Worm (Caenorhabditis elegans) whole organism, midembryonic: Measurements from ENCODE around the gene erp-44.2.

ENCODE experiments used
- T22C8.4 ChIP-seq: fragments of 200-800 bp; sonication (Bioruptor generic); IDR thresholded peaks from 2 replicates; pipeline ENCODE4 v1.3.6; 2022; ENCODE audit warnings: missing genetic modification characterization, missing compliant biosample characterization
- cog-1 ChIP-seq: sonication (generic microtip); optimal IDR thresholded peaks from 2 replicates; lab custom pipeline; 2016; ENCODE audit warnings: missing genetic modification characterization, missing compliant biosample characterization
- flt-1 ChIP-seq: fragments of 200-800 bp; sonication (Bioruptor generic); IDR thresholded peaks from 2 replicates; pipeline ENCODE4 v1.3.6; 2022; ENCODE audit warnings: missing genetic modification characterization, missing compliant biosample characterization
- klf-2 ChIP-seq: fragments of 200-800 bp; sonication (Bioruptor generic); conservative IDR thresholded peaks from 2 replicates; pipeline ENCODE4 v1.3.6; 2022; ENCODE audit warnings: missing genetic modification reagents, missing genetic modification characterization, missing compliant biosample characterization
- med-1 ChIP-seq: sonication (generic microtip); optimal IDR thresholded peaks from 2 replicates; lab custom pipeline; 2017; ENCODE audit warnings: missing genetic modification characterization, mild to moderate bottlenecking, missing compliant biosample characterization, antibody characterized with exemption, missing genetic modification reagents; ENCODE audit not compliant: insufficient read depth
- ref-1 ChIP-seq: fragments of 200-800 bp; sonication (Bioruptor generic); conservative IDR thresholded peaks from 2 replicates; pipeline ENCODE4 v1.3.6; 2022; ENCODE audit warnings: missing genetic modification reagents, missing genetic modification characterization, missing compliant biosample characterization
- tab-1 ChIP-seq: fragments of 200-800 bp; sonication (Bioruptor generic); IDR thresholded peaks from 2 replicates; pipeline ENCODE4 v1.3.6; 2022; ENCODE audit warnings: missing genetic modification characterization, missing compliant biosample characterization
- ztf-23 ChIP-seq: fragments of 200-800 bp; sonication (Bioruptor generic); IDR thresholded peaks from 2 replicates; pipeline ENCODE4 v1.3.6; 2022; ENCODE audit warnings: missing genetic modification reagents, missing genetic modification characterization, missing compliant biosample characterization
- ztf-29 ChIP-seq: fragments of 200-800 bp; sonication (Bioruptor generic); IDR thresholded peaks from 2 replicates; pipeline ENCODE4 v1.3.6; 2022; ENCODE audit warnings: missing genetic modification reagents, missing genetic modification characterization, missing compliant biosample characterization

- no peak for TF ChIP-seq T22C8.4 (GFP tag; lab: Robert Waterston, UW)
- TF ChIP-seq med-1 (GFP tag; lab: Kevin White, UChicago): no peak
- no peak for TF ChIP-seq flt-1 (GFP tag; lab: Robert Waterston, UW)
- no peak for TF ChIP-seq klf-2
- no peak for TF ChIP-seq tab-1
- TF ChIP-seq ztf-23: no peak
- no peak for TF ChIP-seq ref-1 (GFP tag; lab: Robert Waterston, UW)
- no peak for TF ChIP-seq ztf-29 (GFP tag; lab: Robert Waterston, UW)
- TF ChIP-seq cog-1: no peak
Observed at ce11 chrIV:7834625-7835228, at the start of gene erp-44.2.
